Fruit fly (Drosophila melanogaster) whole organism, prepupa: Measurements from ENCODE around the gene CG13998.
A peak's percentile ranks its signal among the peaks of the same experiment; 100 is the strongest.

Source experiments
- CG10631 ChIP-seq: fragments of 200-800 bp; sonication (Bioruptor generic); optimal IDR thresholded peaks from 2 replicates; lab custom pipeline; 2016; ENCODE audit warnings: missing biosample characterization, missing genetic modification characterization
- CG11294 ChIP-seq: fragments of 200-800 bp; sonication (Bioruptor generic); IDR thresholded peaks from 2 replicates; pipeline ENCODE4 v1.3.6; 2022; ENCODE audit warnings: missing biosample characterization, missing genetic modification characterization
- CG15336 ChIP-seq: fragments of 200-800 bp; sonication (Bioruptor generic); IDR thresholded peaks from 2 replicates; pipeline ENCODE4 v1.3.6; 2022; ENCODE audit warnings: missing biosample characterization, missing genetic modification characterization
- CG1621 ChIP-seq: fragments of 200-800 bp; sonication (Bioruptor generic); optimal IDR thresholded peaks from 3 replicates; lab custom pipeline; 2018; ENCODE audit warnings: missing biosample characterization, mild to moderate bottlenecking, missing genetic modification characterization
- CG3032 ChIP-seq: fragments of 200-800 bp; optimal IDR thresholded peaks from 2 replicates; lab custom pipeline; 2019; ENCODE audit warnings: missing biosample characterization, mild to moderate bottlenecking, missing genetic modification characterization, moderate library complexity
- CG32006 ChIP-seq: fragments of 200-800 bp; sonication (Bioruptor generic); optimal IDR thresholded peaks from 3 replicates; lab custom pipeline; 2017; ENCODE audit warnings: missing biosample characterization, mild to moderate bottlenecking, missing genetic modification characterization
- CG3919 ChIP-seq: fragments of 200-800 bp; sonication (Bioruptor generic); optimal IDR thresholded peaks from 3 replicates; lab custom pipeline; 2016; ENCODE audit warnings: missing biosample characterization, missing genetic modification characterization
- CG6163 ChIP-seq: fragments of 200-800 bp; sonication (Bioruptor generic); IDR thresholded peaks from 3 replicates; pipeline ENCODE4 v1.3.6; 2022; ENCODE audit warnings: missing biosample characterization, missing genetic modification characterization
- CG6276 ChIP-seq: fragments of 200-800 bp; sonication (Bioruptor generic); optimal IDR thresholded peaks from 2 replicates; lab custom pipeline; 2017; ENCODE audit warnings: missing biosample characterization, mild to moderate bottlenecking, missing genetic modification characterization
- CG6792 ChIP-seq: fragments of 200-800 bp; sonication (Bioruptor generic); optimal IDR thresholded peaks from 3 replicates; lab custom pipeline; 2016; ENCODE audit warnings: missing biosample characterization, missing genetic modification characterization
- CG6854 ChIP-seq: fragments of 200-800 bp; sonication (Bioruptor generic); optimal IDR thresholded peaks from 2 replicates; lab custom pipeline; 2017; ENCODE audit warnings: missing biosample characterization, mild to moderate bottlenecking, missing genetic modification characterization
- CG8319 ChIP-seq: fragments of 200-800 bp; sonication (Bioruptor generic); optimal IDR thresholded peaks from 3 replicates; lab custom pipeline; 2016; ENCODE audit warnings: missing biosample characterization, missing genetic modification characterization
- Eip78C ChIP-seq: fragments of 200-800 bp; sonication (Bioruptor generic); peaks from one replicate; lab custom pipeline; 2016; ENCODE audit warnings: missing biosample characterization, missing genetic modification characterization
- Ets21C ChIP-seq: fragments of 200-800 bp; sonication (Bioruptor generic); optimal IDR thresholded peaks from 3 replicates; lab custom pipeline; 2016; ENCODE audit warnings: missing biosample characterization, missing genetic modification characterization
- Gug ChIP-seq: fragments of 200-800 bp; sonication (Bioruptor generic); IDR thresholded peaks from 2 replicates; pipeline ENCODE4 v1.3.6; 2022; ENCODE audit warnings: missing biosample characterization, missing genetic modification characterization
- Hr38 ChIP-seq: sonication (Bioruptor generic); optimal IDR thresholded peaks from 2 replicates; lab custom pipeline; 2016; ENCODE audit warnings: missing biosample characterization, missing genetic modification characterization
- Hr4 ChIP-seq: fragments of 200-800 bp; sonication (Bioruptor generic); optimal IDR thresholded peaks from 3 replicates; lab custom pipeline; 2016; ENCODE audit warnings: missing biosample characterization, missing genetic modification characterization
- Lpt ChIP-seq: fragments of 200-800 bp; sonication (Bioruptor generic); optimal IDR thresholded peaks from 3 replicates; lab custom pipeline; 2016; ENCODE audit warnings: missing biosample characterization, missing genetic modification characterization
- Met ChIP-seq: fragments of 200-800 bp; sonication (Bioruptor generic); optimal IDR thresholded peaks from 3 replicates; lab custom pipeline; 2016; ENCODE audit warnings: missing biosample characterization, missing genetic modification characterization
- Smox ChIP-seq: fragments of 200-800 bp; sonication (Bioruptor generic); optimal IDR thresholded peaks from 3 replicates; lab custom pipeline; 2016; ENCODE audit warnings: missing biosample characterization, missing genetic modification characterization
- Sox102F ChIP-seq: fragments of 200-800 bp; sonication (Bioruptor generic); optimal IDR thresholded peaks from 2 replicates; lab custom pipeline; 2016; ENCODE audit warnings: missing biosample characterization, mild to moderate bottlenecking, missing genetic modification characterization
- Sox14 ChIP-seq: fragments of 200-800 bp; sonication (Bioruptor generic); optimal IDR thresholded peaks from 3 replicates; lab custom pipeline; 2016; ENCODE audit warnings: missing biosample characterization, missing genetic modification characterization
- Sox15 ChIP-seq: fragments of 200-800 bp; sonication (Bioruptor generic); optimal IDR thresholded peaks from 3 replicates; lab custom pipeline; 2016; ENCODE audit warnings: missing biosample characterization, missing genetic modification characterization
- achi ChIP-seq: fragments of 200-800 bp; sonication (Bioruptor generic); optimal IDR thresholded peaks from 3 replicates; lab custom pipeline; 2016; ENCODE audit warnings: missing biosample characterization, missing genetic modification characterization
- acj6 ChIP-seq: fragments of 200-800 bp; sonication (Bioruptor generic); optimal IDR thresholded peaks from 3 replicates; lab custom pipeline; 2016; ENCODE audit warnings: missing biosample characterization, missing genetic modification characterization
- cyc ChIP-seq: fragments of 200-800 bp; sonication (Bioruptor generic); optimal IDR thresholded peaks from 3 replicates; lab custom pipeline; 2016; ENCODE audit warnings: missing biosample characterization, missing genetic modification characterization
- dac ChIP-seq: fragments of 200-800 bp; sonication (Bioruptor generic); optimal IDR thresholded peaks from 2 replicates; lab custom pipeline; 2017; ENCODE audit warnings: missing biosample characterization, mild to moderate bottlenecking, missing genetic modification characterization
- eg ChIP-seq: fragments of 200-800 bp; sonication (Bioruptor generic); IDR thresholded peaks from 3 replicates; pipeline ENCODE4 v1.3.6; 2022; ENCODE audit warnings: missing biosample characterization, missing genetic modification characterization
- esn ChIP-seq: fragments of 200-800 bp; sonication (Bioruptor generic); optimal IDR thresholded peaks from 2 replicates; lab custom pipeline; 2016; ENCODE audit warnings: missing biosample characterization, mild to moderate bottlenecking, missing genetic modification characterization, moderate library complexity
- fd59A ChIP-seq: fragments of 200-800 bp; sonication (Bioruptor generic); optimal IDR thresholded peaks from 2 replicates; lab custom pipeline; 2017; ENCODE audit warnings: missing biosample characterization, mild to moderate bottlenecking, missing genetic modification characterization, missing genetic modification reagents
- fkh ChIP-seq: fragments of 200-800 bp; sonication (Bioruptor generic); optimal IDR thresholded peaks from 3 replicates; lab custom pipeline; 2017; ENCODE audit warnings: missing biosample characterization, mild to moderate bottlenecking, missing genetic modification characterization, moderate library complexity
- spab ChIP-seq: fragments of 200-800 bp; sonication (Bioruptor generic); optimal IDR thresholded peaks from 2 replicates; lab custom pipeline; 2017; ENCODE audit warnings: missing biosample characterization, mild to moderate bottlenecking, missing genetic modification characterization, missing genetic modification reagents
- ss ChIP-seq, 2 experiments: fragments of 200-800 bp; sonication (Bioruptor generic); optimal IDR thresholded peaks; 2 replicates in 1 of 2; 3 replicates in 1 of 2; lab custom pipeline; 2017 to 2018; ENCODE audit warnings: mild to moderate bottlenecking in 2 of 2, missing biosample characterization in 2 of 2, missing genetic modification characterization in 2 of 2, moderate library complexity in 1 of 2
- svp ChIP-seq: fragments of 200-800 bp; sonication (Bioruptor generic); peaks from one replicate; lab custom pipeline; 2016; ENCODE audit warnings: missing biosample characterization, missing genetic modification characterization

Gene CG13998

dm6 chr2L:5972005-5972404, 15.4 kb upstream of the CG13998 start (continued):
- TF ChIP-seq CG10631 (no peak), CG6792 (GFP tag; lab: Kevin White, UChicago) (no peak), ss (GFP tag; optimal IDR thresholded peaks at IDR 0.05; lab: Kevin White, UChicago) (no peak), CG6854 (GFP tag; lab: Kevin White, UChicago) (no peak), CG11294 (GFP tag; lab: Robert Waterston, UW) (no peak), Sox102F (peak; percentile 14), dac (GFP tag; lab: Kevin White, UChicago) (no peak), eg (GFP tag; lab: Robert Waterston, UW) (no peak), Hr4 (GFP tag; lab: Kevin White, UChicago) (no peak), CG6163 (no peak), Lpt (GFP tag; lab: Kevin White, UChicago) (no peak), Smox (peak; percentile 50), Eip78C (peak; percentile 73), CG15336 (GFP tag; lab: Robert Waterston, UW) (peak; percentile 36; the same call in 1 of the 2 replicates), spab (GFP tag; lab: Kevin White, UChicago) (no peak), Hr38 (GFP tag; lab: Kevin White, UChicago) (no peak), Gug (GFP tag; lab: Robert Waterston, UW) (no peak), achi (GFP tag; lab: Kevin White, UChicago) (no peak), esn (peak; percentile 57), Met (peak; percentile 34)

- no peak for TF ChIP-seq CG32006 (GFP tag; lab: Kevin White, UChicago)
- TF ChIP-seq CG6163: no peak
- peak; percentile 96 for TF ChIP-seq svp (GFP tag; lab: Kevin White, UChicago)
- TF ChIP-seq Eip78C: peak; percentile 41
- TF ChIP-seq CG6276 (GFP tag; lab: Kevin White, UChicago): no peak
Observed at dm6 chr2L:5971093-5971808, 14.6 kb upstream of the CG13998 start.

dm6 chr2L:5969559-5969958, 12.9 kb upstream of the CG13998 start, which contains the start of gene Ucp4B:
Ucp4B (plus strand) TSS chr2L:5969859.
- TF ChIP-seq fd59A (GFP tag; lab: Kevin White, UChicago): no peak
- no peak for TF ChIP-seq Sox15 (GFP tag; lab: Kevin White, UChicago)
- TF ChIP-seq CG6276 (GFP tag; lab: Kevin White, UChicago): no peak
- TF ChIP-seq cyc (GFP tag; lab: Kevin White, UChicago): no peak
- no peak for TF ChIP-seq dac (GFP tag; lab: Kevin White, UChicago)
- no peak for TF ChIP-seq fkh
- TF ChIP-seq CG3032 (tag; lab: Kevin White, UChicago): no peak
- no peak for TF ChIP-seq CG3919 (GFP tag; lab: Kevin White, UChicago)
- no peak for TF ChIP-seq CG8319 (GFP tag; lab: Kevin White, UChicago)
- no peak for TF ChIP-seq Gug (GFP tag; lab: Robert Waterston, UW)
- no peak for TF ChIP-seq Ets21C (GFP tag; lab: Kevin White, UChicago)
- no peak for TF ChIP-seq acj6 (GFP tag; lab: Kevin White, UChicago)
- no peak for TF ChIP-seq Eip78C
- TF ChIP-seq Sox14 (GFP tag; lab: Kevin White, UChicago): no peak
- TF ChIP-seq CG1621 (tag; lab: Kevin White, UChicago): no peak
